Worm (Caenorhabditis elegans) whole organism, L3 larva: ENCODE data around the gene rad-23.

Source experiments
- R02D3.7 ChIP-seq: fragments of 150-350 bp; optimal IDR thresholded peaks from 2 replicates; lab custom pipeline; 2014; ENCODE audit warnings: missing biosample characterization, missing genetic modification characterization
- ZK546.5 ChIP-seq: sonication (generic microtip); optimal IDR thresholded peaks from 2 replicates; lab custom pipeline; 2017; ENCODE audit warnings: missing biosample characterization, missing genetic modification characterization
- aly-2 ChIP-seq: fragments of 150-350 bp; optimal IDR thresholded peaks from 2 replicates; lab custom pipeline; 2014; ENCODE audit warnings: missing biosample characterization, missing genetic modification characterization
- ama-1 ChIP-seq: fragments of 150-350 bp; optimal IDR thresholded peaks from 2 replicates; lab custom pipeline; 2018
- ceh-16 ChIP-seq: sonication (generic microtip); optimal IDR thresholded peaks from 2 replicates; lab custom pipeline; 2017; ENCODE audit warnings: missing biosample characterization, missing genetic modification characterization
- ceh-28 ChIP-seq: fragments of 150-350 bp; optimal IDR thresholded peaks from 2 replicates; lab custom pipeline; 2014; ENCODE audit warnings: missing biosample characterization, missing genetic modification reagents, missing genetic modification characterization
- ceh-82 ChIP-seq: fragments of 150-350 bp; optimal IDR thresholded peaks from 2 replicates; lab custom pipeline; 2014; ENCODE audit warnings: missing biosample characterization, missing genetic modification characterization
- ceh-9 ChIP-seq: sonication (generic microtip); optimal IDR thresholded peaks from 2 replicates; lab custom pipeline; 2018; ENCODE audit warnings: missing biosample characterization, missing genetic modification characterization
- daf-12 ChIP-seq: fragments of 150-350 bp; optimal IDR thresholded peaks from 2 replicates; lab custom pipeline; 2014; ENCODE audit warnings: missing biosample characterization, missing genetic modification reagents, missing genetic modification characterization
- egl-27 ChIP-seq: sonication (generic microtip); optimal IDR thresholded peaks from 4 replicates; lab custom pipeline; 2017; ENCODE audit warnings: missing biosample characterization, missing genetic modification reagents, missing genetic modification characterization
- egl-5 ChIP-seq: fragments of 150-350 bp; optimal IDR thresholded peaks from 2 replicates; lab custom pipeline; 2017; ENCODE audit warnings: missing biosample characterization, missing genetic modification reagents, missing genetic modification characterization, inconsistent platforms
- elt-1 ChIP-seq: fragments of 150-350 bp; optimal IDR thresholded peaks from 2 replicates; lab custom pipeline; 2014; ENCODE audit warnings: missing biosample characterization, missing genetic modification characterization
- elt-2 ChIP-seq: sonication (generic microtip); optimal IDR thresholded peaks from 2 replicates; lab custom pipeline; 2016; ENCODE audit warnings: missing genetic modification reagents, mild to moderate bottlenecking, missing genetic modification characterization, missing compliant biosample characterization
- elt-3 ChIP-seq, 3 experiments: fragments of 150-350 bp in 1 of 3; sonication (generic microtip) in 2 of 3; optimal IDR thresholded peaks; 2 replicates in 2 of 3; 4 replicates in 1 of 3; lab custom pipeline; 2014 to 2017; ENCODE audit warnings: missing biosample characterization in 3 of 3, missing genetic modification characterization in 3 of 3
- eor-1 ChIP-seq, 2 experiments: fragments of 150-350 bp; optimal IDR thresholded peaks; 2 replicates each; lab custom pipeline; 2014 to 2018; ENCODE audit warnings: missing biosample characterization in 2 of 2, missing genetic modification characterization in 2 of 2
- fkh-10 ChIP-seq: sonication (generic microtip); optimal IDR thresholded peaks from 2 replicates; lab custom pipeline; 2017; ENCODE audit warnings: missing biosample characterization, missing genetic modification reagents, missing genetic modification characterization
- fkh-2 ChIP-seq: fragments of 150-350 bp; optimal IDR thresholded peaks from 2 replicates; lab custom pipeline; 2014; ENCODE audit warnings: missing biosample characterization, missing genetic modification reagents, missing genetic modification characterization
- fos-1 ChIP-seq: fragments of 150-350 bp; optimal IDR thresholded peaks from 2 replicates; lab custom pipeline; 2014; ENCODE audit warnings: missing biosample characterization, missing genetic modification characterization
- hmg-11 ChIP-seq: sonication (generic microtip); optimal IDR thresholded peaks from 2 replicates; lab custom pipeline; 2016; ENCODE audit warnings: missing genetic modification characterization, missing compliant biosample characterization
- jun-1 ChIP-seq: fragments of 150-350 bp; optimal IDR thresholded peaks from 2 replicates; lab custom pipeline; 2014; ENCODE audit warnings: missing biosample characterization, missing genetic modification reagents, missing genetic modification characterization
- lin-15B ChIP-seq: fragments of 150-350 bp; optimal IDR thresholded peaks from 2 replicates; lab custom pipeline; 2014; ENCODE audit warnings: missing biosample characterization, missing genetic modification characterization
- lin-39 ChIP-seq: fragments of 150-350 bp; optimal IDR thresholded peaks from 2 replicates; lab custom pipeline; 2018; ENCODE audit warnings: missing biosample characterization, missing genetic modification reagents, missing genetic modification characterization
- lsy-12 ChIP-seq: sonication (generic microtip); optimal IDR thresholded peaks from 2 replicates; lab custom pipeline; 2016; ENCODE audit warnings: mild to moderate bottlenecking, missing genetic modification characterization, missing compliant biosample characterization
- mdl-1 ChIP-seq: fragments of 150-350 bp; optimal IDR thresholded peaks from 2 replicates; lab custom pipeline; 2014; ENCODE audit warnings: missing biosample characterization, missing genetic modification characterization
- mml-1 ChIP-seq: fragments of 150-350 bp; sonication (generic microtip); optimal IDR thresholded peaks from 3 replicates; lab custom pipeline; 2014; ENCODE audit warnings: missing biosample characterization, missing genetic modification characterization
- nfya-1 ChIP-seq: sonication (generic microtip); optimal IDR thresholded peaks from 2 replicates; lab custom pipeline; 2017; ENCODE audit warnings: missing genetic modification characterization, mild to moderate bottlenecking, missing compliant biosample characterization, antibody characterized with exemption, moderate library complexity; ENCODE audit not compliant: insufficient read depth
- nhr-11 ChIP-seq: fragments of 150-350 bp; optimal IDR thresholded peaks from 2 replicates; lab custom pipeline; 2014; ENCODE audit warnings: missing biosample characterization, missing genetic modification characterization
- nhr-12 ChIP-seq: fragments of 150-350 bp; optimal IDR thresholded peaks from 2 replicates; lab custom pipeline; 2014; ENCODE audit warnings: missing biosample characterization, missing genetic modification characterization
- nhr-23 ChIP-seq: fragments of 150-350 bp; optimal IDR thresholded peaks from 2 replicates; lab custom pipeline; 2014; ENCODE audit warnings: missing biosample characterization, missing genetic modification reagents, missing genetic modification characterization
- nhr-237 ChIP-seq: fragments of 150-350 bp; optimal IDR thresholded peaks from 2 replicates; lab custom pipeline; 2014; ENCODE audit warnings: missing biosample characterization, missing genetic modification characterization
- nhr-25 ChIP-seq: sonication (generic microtip); optimal IDR thresholded peaks from 2 replicates; lab custom pipeline; 2017; ENCODE audit warnings: missing biosample characterization, missing genetic modification characterization
- nhr-28 ChIP-seq: fragments of 150-350 bp; optimal IDR thresholded peaks from 2 replicates; lab custom pipeline; 2014; ENCODE audit warnings: missing biosample characterization, missing genetic modification characterization
- nhr-43 ChIP-seq: sonication (generic microtip); optimal IDR thresholded peaks from 2 replicates; lab custom pipeline; 2016; ENCODE audit warnings: mild to moderate bottlenecking, missing genetic modification characterization, missing compliant biosample characterization; ENCODE audit not compliant: poor library complexity, severe bottlenecking
- nhr-67 ChIP-seq: fragments of 150-350 bp; optimal IDR thresholded peaks from 2 replicates; lab custom pipeline; 2014; ENCODE audit warnings: missing biosample characterization, missing genetic modification characterization
- nhr-76 ChIP-seq: fragments of 150-350 bp; sonication (generic microtip); optimal IDR thresholded peaks from 5 replicates; lab custom pipeline; 2014; ENCODE audit warnings: missing biosample characterization, missing genetic modification characterization
- nhr-77 ChIP-seq: fragments of 150-350 bp; optimal IDR thresholded peaks from 2 replicates; lab custom pipeline; 2014; ENCODE audit warnings: missing biosample characterization, missing genetic modification characterization
- pha-4 ChIP-seq: fragments of 150-350 bp; optimal IDR thresholded peaks from 2 replicates; lab custom pipeline; 2014; ENCODE audit warnings: missing biosample characterization, missing genetic modification reagents, missing genetic modification characterization
- pqm-1 ChIP-seq: fragments of 150-350 bp; optimal IDR thresholded peaks from 2 replicates; lab custom pipeline; 2017; ENCODE audit warnings: missing biosample characterization, missing genetic modification characterization, inconsistent platforms
- sea-2 ChIP-seq: fragments of 150-350 bp; sonication (generic microtip); optimal IDR thresholded peaks from 4 replicates; lab custom pipeline; 2014; ENCODE audit warnings: missing biosample characterization, missing genetic modification reagents, missing genetic modification characterization
- skn-1 ChIP-seq: fragments of 150-350 bp; optimal IDR thresholded peaks from 2 replicates; lab custom pipeline; 2014; ENCODE audit warnings: missing biosample characterization, missing genetic modification characterization
- snpc-4 ChIP-seq: fragments of 150-350 bp; optimal IDR thresholded peaks from 2 replicates; lab custom pipeline; 2014; ENCODE audit warnings: missing biosample characterization, missing genetic modification characterization
- tbx-2 ChIP-seq: sonication (generic microtip); optimal IDR thresholded peaks from 2 replicates; lab custom pipeline; 2016; ENCODE audit warnings: mild to moderate bottlenecking, missing genetic modification characterization, missing compliant biosample characterization
- unc-39 ChIP-seq: sonication (generic microtip); optimal IDR thresholded peaks from 4 replicates; lab custom pipeline; 2017; ENCODE audit warnings: missing biosample characterization, missing genetic modification characterization
- unc-62 ChIP-seq: fragments of 150-350 bp; sonication (generic microtip); optimal IDR thresholded peaks from 4 replicates; lab custom pipeline; 2014; ENCODE audit warnings: missing biosample characterization, missing genetic modification reagents, missing genetic modification characterization
- zag-1 ChIP-seq: fragments of 150-350 bp; optimal IDR thresholded peaks from 2 replicates; lab custom pipeline; 2014; ENCODE audit warnings: missing biosample characterization, missing genetic modification characterization
- ztf-11 ChIP-seq: fragments of 150-350 bp; optimal IDR thresholded peaks from 2 replicates; lab custom pipeline; 2014; ENCODE audit warnings: missing biosample characterization, missing genetic modification characterization
- ztf-4 ChIP-seq: fragments of 150-350 bp; optimal IDR thresholded peaks from 2 replicates; lab custom pipeline; 2014; ENCODE audit warnings: missing biosample characterization, missing genetic modification characterization

Gene rad-23

DNA sequence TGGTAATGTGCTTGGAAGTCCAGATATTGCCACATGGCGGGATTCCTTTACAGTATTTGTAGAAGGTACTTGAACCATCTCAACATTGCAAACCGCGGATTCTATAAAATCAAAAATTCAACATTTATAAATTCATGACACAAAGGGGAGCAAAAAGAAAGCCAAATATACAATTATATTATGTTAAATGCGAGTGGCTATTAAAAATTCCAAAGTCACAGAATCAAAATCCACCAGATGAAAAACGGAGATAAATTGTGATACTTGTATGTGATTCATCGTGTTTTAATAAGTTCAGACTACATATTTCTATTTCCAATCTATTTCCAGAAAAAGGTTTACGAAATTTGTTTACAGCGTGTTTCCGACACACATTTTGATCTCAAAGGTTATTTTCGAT, 19.0 kb downstream of the rad-23 start, which contains the start of gene din-1:
Gene din-1, minus strand, starts transcription at position 101 of the 400 bp plus-strand sequence.
- peak; percentile 1 for TF ChIP-seq pha-4 (tag; lab: Kevin White, UChicago)
- TF ChIP-seq nhr-28 (tag; lab: Kevin White, UChicago) = no peak
- TF ChIP-seq nhr-67 (tag; lab: Kevin White, UChicago) = no peak

ce11 chrII:11632689-11633088, 19.8 kb downstream of the rad-23 start:
- TF ChIP-seq fkh-10 = no peak
- TF ChIP-seq nhr-23 (tag; lab: Kevin White, UChicago) = peak; percentile 45
- TF ChIP-seq ceh-16 (tag; lab: Kevin White, UChicago) = no peak
- no peak for TF ChIP-seq daf-12 (tag; lab: Kevin White, UChicago)
- peak; percentile 5 for TF ChIP-seq elt-2
- no peak for TF ChIP-seq tbx-2 (tag; lab: Kevin White, UChicago)
- no peak for TF ChIP-seq jun-1 (tag; lab: Kevin White, UChicago)
- TF ChIP-seq skn-1 = no peak
- TF ChIP-seq nhr-25 (tag; lab: Kevin White, UChicago) = peak; percentile 83
- TF ChIP-seq elt-3 (tag; optimal IDR thresholded peaks at IDR 0.05; lab: Kevin White, UChicago) = no peak
- TF ChIP-seq pha-4 (tag; lab: Kevin White, UChicago) = peak; percentile 76
- TF ChIP-seq fos-1 (tag; lab: Kevin White, UChicago) = no peak
- no peak for TF ChIP-seq elt-1 (tag; lab: Kevin White, UChicago)
- no peak for TF ChIP-seq lin-15B (tag; lab: Kevin White, UChicago)
- no peak for TF ChIP-seq nhr-76 (tag; lab: Kevin White, UChicago)
- TF ChIP-seq nhr-67 (tag; lab: Kevin White, UChicago) = no peak
- TF ChIP-seq snpc-4 (tag; lab: Kevin White, UChicago) = peak; percentile 34
- TF ChIP-seq mdl-1 (tag; lab: Kevin White, UChicago) = no peak
- no peak for TF ChIP-seq nhr-77
- TF ChIP-seq nhr-28 (tag; lab: Kevin White, UChicago) = no peak
- no peak for TF ChIP-seq egl-5 (tag; lab: Kevin White, UChicago)
- no peak for TF ChIP-seq mml-1 (tag; lab: Kevin White, UChicago)
- no peak for TF ChIP-seq unc-39
- TF ChIP-seq fkh-2 (tag; lab: Kevin White, UChicago) = no peak
- no peak for TF ChIP-seq ceh-9 (tag; lab: Kevin White, UChicago)
- TF ChIP-seq lsy-12 = no peak
- no peak for TF ChIP-seq zag-1 (tag; lab: Kevin White, UChicago)
- TF ChIP-seq eor-1 (tag; optimal IDR thresholded peaks at IDR 0.05; lab: Kevin White, UChicago) = no peak
- no peak for TF ChIP-seq nhr-12 (tag; lab: Kevin White, UChicago)
- TF ChIP-seq nhr-11 (tag; lab: Kevin White, UChicago) = no peak
- TF ChIP-seq R02D3.7 (tag; lab: Kevin White, UChicago) = no peak
- peak; percentile 17 for TF ChIP-seq ceh-28 (tag; lab: Kevin White, UChicago)
- TF ChIP-seq nhr-43 (tag; lab: Kevin White, UChicago) = no peak
- no peak for TF ChIP-seq ceh-82 (tag; lab: Kevin White, UChicago)
- no peak for TF ChIP-seq aly-2 (tag; lab: Kevin White, UChicago)
- peak; percentile 61 for TF ChIP-seq ama-1
- TF ChIP-seq ztf-11 (tag; lab: Kevin White, UChicago) = no peak
- TF ChIP-seq lin-39 (tag; lab: Kevin White, UChicago) = peak; percentile 79
- peak; percentile 63 for TF ChIP-seq nfya-1 (tag; lab: Kevin White, UChicago)
- peak; percentile 64 for TF ChIP-seq hmg-11 (tag; lab: Kevin White, UChicago)
- no peak for TF ChIP-seq egl-27 (tag; lab: Kevin White, UChicago)
- TF ChIP-seq ztf-4 (tag; lab: Kevin White, UChicago) = no peak
- no peak for TF ChIP-seq unc-62
- TF ChIP-seq pqm-1 = no peak
- no peak for TF ChIP-seq sea-2
- no peak for TF ChIP-seq nhr-237
- TF ChIP-seq ZK546.5 (tag; lab: Kevin White, UChicago) = no peak
